Worm (Caenorhabditis elegans): ENCODE results near the gene C06G4.4.

ce11 chrIII:7997447-7998046, 19.9 kb upstream of the C06G4.4 start:
- TF ChIP-seq zag-1 (tag; optimal IDR thresholded peaks at IDR 0.05), result no peak
- no peak for TF ChIP-seq nhr-11 (tag; optimal IDR thresholded peaks at IDR 0.05)
- TF ChIP-seq ztf-11 (tag; optimal IDR thresholded peaks at IDR 0.05), result no peak
- TF ChIP-seq dve-1 (tag; optimal IDR thresholded peaks at IDR 0.05; ENCODE audit: insufficient read depth), result no peak
- TF ChIP-seq nhr-25 (tag; optimal IDR thresholded peaks at IDR 0.05; ENCODE audit: borderline replicate concordance, insufficient read depth), result no peak
- no peak for TF ChIP-seq hif-1 (tag; optimal IDR thresholded peaks at IDR 0.05)
- no peak for TF ChIP-seq dpl-1 (GFP tag; optimal IDR thresholded peaks at IDR 0.05)
- TF ChIP-seq lsy-2 (tag; optimal IDR thresholded peaks at IDR 0.05), result no peak
- no peak for TF ChIP-seq snpc-4 (tag; optimal IDR thresholded peaks at IDR 0.05)
- no peak for TF ChIP-seq sdz-12 (GFP tag; optimal IDR thresholded peaks at IDR 0.05)
- TF ChIP-seq Y105C5A.15 (GFP tag; IDR thresholded peaks at IDR 0.05), result no peak

All from whole organism, L4 larva.